Worm (Caenorhabditis elegans): ENCODE data around the gene nhr-135.

Gene nhr-135

DNA sequence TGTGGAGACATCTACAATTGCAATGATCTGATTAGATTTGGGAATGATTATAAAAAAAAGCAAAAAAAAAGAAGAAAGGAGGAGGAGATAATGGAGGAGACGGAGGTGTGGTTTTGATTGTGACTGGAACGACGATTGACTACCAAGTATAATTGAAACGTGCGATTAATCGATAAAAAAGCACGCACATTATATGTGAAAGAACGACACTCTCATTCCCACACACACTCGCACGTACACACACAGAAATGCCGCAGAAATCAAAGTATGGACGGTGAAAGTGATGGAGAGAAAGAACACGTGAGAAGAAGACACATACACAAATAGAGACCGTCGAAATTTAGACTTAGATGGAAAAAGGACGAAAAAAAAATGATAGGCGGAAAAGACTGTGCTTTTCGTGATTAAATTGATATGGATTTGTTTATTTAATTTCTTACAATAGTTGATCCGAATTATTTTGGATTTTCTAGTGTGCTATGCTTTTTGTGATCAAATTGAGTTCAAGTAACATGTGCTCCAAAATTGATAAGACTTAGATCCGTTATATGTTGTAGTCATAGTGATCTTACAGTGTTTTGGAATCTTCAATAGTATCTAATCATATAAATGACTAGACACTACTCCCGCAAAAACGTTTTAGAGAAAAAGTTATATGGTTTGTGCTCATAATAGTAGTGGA is at the start of gene nhr-135:
Gene nhr-135 (minus strand): TSS at position 51 of the 682 bp plus-strand sequence.
- TF ChIP-seq aptf-3 (GFP tag; IDR thresholded peaks at IDR 0.05) (no peak), ceh-91 (GFP tag; IDR thresholded peaks at IDR 0.05) (no peak), lin-54 (GFP tag; optimal IDR thresholded peaks at IDR 0.05) (no peak), F33H1.4 (GFP tag; IDR thresholded peaks at IDR 0.05) (no peak), F55B11.4 (tag; optimal IDR thresholded peaks at IDR 0.05; ENCODE audit: borderline replicate concordance, insufficient read depth) (no peak), mcd-1 (GFP tag; IDR thresholded peaks at IDR 0.05) (no peak), rcor-1 (GFP tag; IDR thresholded peaks at IDR 0.05) (no peak), die-1 (tag; optimal IDR thresholded peaks at IDR 0.05) (no peak), snpc-1.3 (tag; optimal IDR thresholded peaks at IDR 0.05; ENCODE audit: insufficient read depth) (no peak), nhr-27 (tag; optimal IDR thresholded peaks at IDR 0.05) (no peak), F57A8.1 (GFP tag; optimal IDR thresholded peaks at IDR 0.05) (no peak), ztf-22 (GFP tag; optimal IDR thresholded peaks at IDR 0.05) (no peak), ceh-58 (GFP tag; IDR thresholded peaks at IDR 0.05) (no peak), D2030.7 (GFP tag; IDR thresholded peaks at IDR 0.05) (no peak), snpc-4 (GFP tag; optimal IDR thresholded peaks at IDR 0.05) (no peak), snpc-4 (tag; optimal IDR thresholded peaks at IDR 0.05) (peak in 1 of 4 experiments; percentile 35), repo-1 (tag; optimal IDR thresholded peaks at IDR 0.05) (no peak), cebp-1 (GFP tag; IDR thresholded peaks at IDR 0.05) (0 out of 2 replicates have a peak, but pooled peaks have one; percentile 26), cebp-1 (tag; optimal IDR thresholded peaks at IDR 0.05) (peak; percentile 71), him-1 (tag; optimal IDR thresholded peaks at IDR 0.05) (no peak), pbrm-1 (GFP tag; IDR thresholded peaks at IDR 0.05) (no peak), F57C9.4 (tag; optimal IDR thresholded peaks at IDR 0.05) (no peak), F37B4.10 (GFP tag; IDR thresholded peaks at IDR 0.05) (no peak), dpff-1 (tag; optimal IDR thresholded peaks at IDR 0.05) (no peak), B0019.2 (GFP tag; conservative IDR thresholded peaks at IDR 0.05) (no peak), sea-2 (GFP tag; IDR thresholded peaks at IDR 0.05) (no peak), ceh-100 (GFP tag; IDR thresholded peaks at IDR 0.05) (no peak), dpl-1 (GFP tag; optimal IDR thresholded peaks at IDR 0.05) (no peak), B0261.1 (tag; optimal IDR thresholded peaks at IDR 0.05) (no peak), ztf-28 (GFP tag; IDR thresholded peaks at IDR 0.05) (no peak), zim-3 (tag; optimal IDR thresholded peaks at IDR 0.05) (no peak), hmg-20 (GFP tag; IDR thresholded peaks at IDR 0.05) (no peak), F23B12.7 (tag; optimal IDR thresholded peaks at IDR 0.05; ENCODE audit: insufficient read depth) (no peak), pha-4 (tag; optimal IDR thresholded peaks at IDR 0.05) (no peak), T07F8.4 (tag; optimal IDR thresholded peaks at IDR 0.05) (no peak), C17E4.6 (GFP tag; IDR thresholded peaks at IDR 0.05) (no peak), ztf-18 (tag; optimal IDR thresholded peaks at IDR 0.05) (no peak), egl-18 (GFP tag; IDR thresholded peaks at IDR 0.05) (no peak), atf-7 (tag; optimal IDR thresholded peaks at IDR 0.05) (peak; percentile 45), Y53F4B.3 (GFP tag; IDR thresholded peaks at IDR 0.05) (no peak), unc-130 (GFP tag; optimal IDR thresholded peaks at IDR 0.05) (no peak), Y53G8AR.9 (GFP tag; conservative IDR thresholded peaks at IDR 0.05) (peak; percentile 34; the same call in 1 of the 2 replicates), lsl-1 (GFP tag; optimal IDR thresholded peaks at IDR 0.05) (no peak), nhr-80 (tag; optimal IDR thresholded peaks at IDR 0.05) (peak; percentile 92), hlh-26 (GFP tag; conservative IDR thresholded peaks at IDR 0.05) (no peak), xnd-1 (tag; optimal IDR thresholded peaks at IDR 0.05) (no peak), snpc-1.1 (tag; optimal IDR thresholded peaks at IDR 0.05; ENCODE audit: insufficient read depth) (no peak), attf-3 (GFP tag; conservative IDR thresholded peaks at IDR 0.05) (no peak)

Data from whole organism, young adult.